Fruit fly (Drosophila melanogaster) whole organism, embryonic: ENCODE results near the gene ihog.

ENCODE experiments used
- Bgb ChIP-seq: fragments of 200-800 bp; sonication (Bioruptor generic); IDR thresholded peaks from 2 replicates; pipeline ENCODE4 v1.3.6; 2022; ENCODE audit warnings: missing biosample characterization, missing genetic modification characterization; ENCODE audit not compliant: partially characterized antibody
- Blimp-1 ChIP-seq: fragments of 200-800 bp; sonication (Bioruptor generic); optimal IDR thresholded peaks from 3 replicates; lab custom pipeline; 2018; ENCODE audit warnings: missing biosample characterization, missing genetic modification characterization, mild to moderate bottlenecking, moderate library complexity, missing genetic modification reagents
- CG12391 ChIP-seq: fragments of 200-800 bp; sonication (Bioruptor generic); optimal IDR thresholded peaks from 3 replicates; lab custom pipeline; 2018; ENCODE audit warnings: missing biosample characterization, mild to moderate bottlenecking, missing genetic modification characterization, moderate library complexity
- CG13296 ChIP-seq: fragments of 200-800 bp; sonication (Bioruptor generic); optimal IDR thresholded peaks from 3 replicates; lab custom pipeline; 2018; ENCODE audit warnings: missing biosample characterization, mild to moderate bottlenecking, missing genetic modification characterization
- CG15601 ChIP-seq: fragments of 200-800 bp; sonication (Bioruptor generic); optimal IDR thresholded peaks from 3 replicates; lab custom pipeline; 2019; ENCODE audit warnings: missing biosample characterization, mild to moderate bottlenecking, missing genetic modification characterization, moderate library complexity
- CG16779 ChIP-seq: fragments of 200-800 bp; sonication (Bioruptor generic); IDR thresholded peaks from 2 replicates; pipeline ENCODE4 v1.3.6; 2022; ENCODE audit warnings: missing biosample characterization, missing genetic modification characterization
- CG17829 ChIP-seq: fragments of 200-800 bp; optimal IDR thresholded peaks from 2 replicates; lab custom pipeline; 2019; ENCODE audit warnings: missing biosample characterization, mild to moderate bottlenecking, missing genetic modification characterization, moderate library complexity
- CG2875 ChIP-seq: fragments of 200-800 bp; sonication (Bioruptor generic); optimal IDR thresholded peaks from 2 replicates; lab custom pipeline; 2017; ENCODE audit warnings: missing biosample characterization, mild to moderate bottlenecking, missing genetic modification characterization, missing genetic modification reagents
- CG31365 ChIP-seq: fragments of 200-800 bp; sonication (Bioruptor generic); optimal IDR thresholded peaks from 2 replicates; lab custom pipeline; 2018; ENCODE audit warnings: missing biosample characterization, mild to moderate bottlenecking, missing genetic modification characterization
- CG31388 ChIP-seq: fragments of 200-800 bp; sonication (Bioruptor generic); optimal IDR thresholded peaks from 2 replicates; lab custom pipeline; 2016; ENCODE audit warnings: missing biosample characterization, missing genetic modification characterization
- CG33213 ChIP-seq: fragments of 200-800 bp; sonication (Bioruptor generic); optimal IDR thresholded peaks from 3 replicates; lab custom pipeline; 2016; ENCODE audit warnings: missing biosample characterization, missing genetic modification characterization
- CG34224 ChIP-seq: fragments of 200-800 bp; sonication (Bioruptor generic); IDR thresholded peaks from 3 replicates; pipeline ENCODE4 v1.3.6; 2022; ENCODE audit warnings: missing biosample characterization, missing genetic modification characterization; ENCODE audit not compliant: partially characterized antibody
- CG6175 ChIP-seq: fragments of 200-800 bp; sonication (Bioruptor generic); IDR thresholded peaks from 3 replicates; pipeline ENCODE4 v1.3.6; 2022; ENCODE audit warnings: missing biosample characterization, missing genetic modification characterization
- CG6854 ChIP-seq: fragments of 200-800 bp; sonication (Bioruptor generic); optimal IDR thresholded peaks from 3 replicates; lab custom pipeline; 2017; ENCODE audit warnings: missing biosample characterization, mild to moderate bottlenecking, missing genetic modification characterization
- CG7556 ChIP-seq: fragments of 200-800 bp; sonication (Bioruptor generic); optimal IDR thresholded peaks from 2 replicates; lab custom pipeline; 2017; ENCODE audit warnings: missing biosample characterization, mild to moderate bottlenecking, missing genetic modification characterization
- CG7963 ChIP-seq: fragments of 200-800 bp; sonication (Bioruptor generic); IDR thresholded peaks from 3 replicates; pipeline ENCODE4 v1.3.6; 2022; ENCODE audit warnings: missing biosample characterization, missing genetic modification characterization; ENCODE audit not compliant: partially characterized antibody
- Dll ChIP-seq: fragments of 200-800 bp; sonication (Bioruptor generic); IDR thresholded peaks from 4 replicates; pipeline ENCODE4 v1.3.6; 2022; ENCODE audit warnings: missing biosample characterization, missing genetic modification characterization; ENCODE audit not compliant: partially characterized antibody
- Doc2 ChIP-seq: fragments of 200-800 bp; sonication (Bioruptor generic); IDR thresholded peaks from 2 replicates; pipeline ENCODE4 v1.3.6; 2022; ENCODE audit warnings: missing biosample characterization, missing genetic modification characterization
- Doc3 ChIP-seq: fragments of 200-800 bp; sonication (Bioruptor generic); IDR thresholded peaks from 3 replicates; pipeline ENCODE4 v1.3.6; 2022; ENCODE audit warnings: missing biosample characterization, missing genetic modification characterization; ENCODE audit not compliant: partially characterized antibody
- E2f1 ChIP-seq: fragments of 200-800 bp; sonication (Bioruptor generic); IDR thresholded peaks from 2 replicates; pipeline ENCODE4 v1.3.6; 2022; ENCODE audit warnings: missing biosample characterization, missing genetic modification characterization
- Fer1 ChIP-seq: fragments of 200-800 bp; sonication (Bioruptor generic); optimal IDR thresholded peaks from 2 replicates; lab custom pipeline; 2017; ENCODE audit warnings: missing biosample characterization, mild to moderate bottlenecking, missing genetic modification characterization
- HLH4C ChIP-seq: fragments of 200-800 bp; sonication (Bioruptor generic); IDR thresholded peaks from 3 replicates; pipeline ENCODE4 v1.3.6; 2022; ENCODE audit warnings: missing biosample characterization, missing genetic modification characterization; ENCODE audit not compliant: partially characterized antibody
- HmgD ChIP-seq: fragments of 200-800 bp; sonication (Bioruptor generic); optimal IDR thresholded peaks from 3 replicates; lab custom pipeline; 2016; ENCODE audit warnings: missing biosample characterization, missing genetic modification characterization
- Lhr ChIP-seq: fragments of 200-800 bp; sonication (Bioruptor generic); optimal IDR thresholded peaks from 3 replicates; lab custom pipeline; 2017; ENCODE audit warnings: mild to moderate bottlenecking, missing biosample characterization, missing genetic modification reagents, missing genetic modification characterization
- MBD-R2 ChIP-seq: fragments of 200-800 bp; sonication (Bioruptor generic); IDR thresholded peaks from 2 replicates; pipeline ENCODE4 v1.3.6; 2022; ENCODE audit warnings: missing biosample characterization, missing genetic modification characterization
- NfI ChIP-seq: fragments of 200-800 bp; sonication (Bioruptor generic); optimal IDR thresholded peaks from 3 replicates; lab custom pipeline; 2018; ENCODE audit warnings: missing biosample characterization, mild to moderate bottlenecking, missing genetic modification characterization, moderate library complexity
- Oaz ChIP-seq: fragments of 200-800 bp; sonication (Bioruptor generic); IDR thresholded peaks from 2 replicates; pipeline ENCODE4 v1.3.6; 2022; ENCODE audit warnings: missing biosample characterization, missing genetic modification characterization
- Optix ChIP-seq: fragments of 200-800 bp; sonication (Bioruptor generic); IDR thresholded peaks from 3 replicates; pipeline ENCODE4 v1.3.6; 2022; ENCODE audit warnings: missing biosample characterization, missing genetic modification characterization
- Rx ChIP-seq: fragments of 200-800 bp; sonication (Bioruptor generic); IDR thresholded peaks from 2 replicates; pipeline ENCODE4 v1.3.6; 2022; ENCODE audit warnings: missing biosample characterization, missing genetic modification characterization
- amos ChIP-seq: fragments of 200-800 bp; sonication (Bioruptor generic); IDR thresholded peaks from 2 replicates; pipeline ENCODE4 v1.3.6; 2022; ENCODE audit warnings: missing biosample characterization, missing genetic modification characterization; ENCODE audit not compliant: partially characterized antibody
- ap ChIP-seq: fragments of 200-800 bp; sonication (Bioruptor generic); IDR thresholded peaks from 2 replicates; pipeline ENCODE4 v1.3.6; 2022; ENCODE audit warnings: missing biosample characterization, missing genetic modification characterization
- bcd ChIP-seq: fragments of 200-800 bp; sonication (Bioruptor generic); optimal IDR thresholded peaks from 2 replicates; lab custom pipeline; 2017; ENCODE audit warnings: missing biosample characterization, mild to moderate bottlenecking, missing genetic modification characterization
- chm ChIP-seq: fragments of 200-800 bp; sonication (Bioruptor generic); IDR thresholded peaks from 2 replicates; pipeline ENCODE4 v1.3.6; 2022; ENCODE audit warnings: missing biosample characterization, missing genetic modification characterization
- ewg ChIP-seq: fragments of 200-800 bp; sonication (Bioruptor generic); optimal IDR thresholded peaks from 3 replicates; lab custom pipeline; 2017; ENCODE audit warnings: mild to moderate bottlenecking, missing biosample characterization, missing genetic modification reagents, missing genetic modification characterization
- exex ChIP-seq: fragments of 200-800 bp; sonication (Bioruptor generic); optimal IDR thresholded peaks from 4 replicates; lab custom pipeline; 2018; ENCODE audit warnings: missing biosample characterization, mild to moderate bottlenecking, missing genetic modification characterization, moderate library complexity
- gem ChIP-seq: fragments of 200-800 bp; sonication (Bioruptor generic); optimal IDR thresholded peaks from 2 replicates; lab custom pipeline; 2019; ENCODE audit warnings: missing biosample characterization, mild to moderate bottlenecking, missing genetic modification characterization, moderate library complexity
- gt ChIP-seq: fragments of 200-800 bp; sonication (Bioruptor generic); IDR thresholded peaks from 2 replicates; pipeline ENCODE4 v1.3.6; 2022; ENCODE audit warnings: missing biosample characterization, missing genetic modification characterization
- ham ChIP-seq: fragments of 200-800 bp; sonication (Bioruptor generic); IDR thresholded peaks from 2 replicates; pipeline ENCODE4 v1.3.6; 2022; ENCODE audit warnings: missing biosample characterization, missing genetic modification characterization
- hb ChIP-seq: fragments of 200-800 bp; sonication (Bioruptor generic); IDR thresholded peaks from 3 replicates; pipeline ENCODE4 v1.3.6; 2022; ENCODE audit warnings: missing biosample characterization, missing genetic modification characterization; ENCODE audit not compliant: partially characterized antibody
- ind ChIP-seq: fragments of 200-800 bp; sonication (Bioruptor generic); optimal IDR thresholded peaks from 3 replicates; lab custom pipeline; 2016; ENCODE audit warnings: missing biosample characterization, missing genetic modification characterization
- nom ChIP-seq: fragments of 200-800 bp; sonication (Bioruptor generic); optimal IDR thresholded peaks from 2 replicates; lab custom pipeline; 2017; ENCODE audit warnings: missing biosample characterization, missing genetic modification characterization, mild to moderate bottlenecking, moderate library complexity, missing genetic modification reagents
- onecut ChIP-seq: fragments of 200-800 bp; sonication (Bioruptor generic); IDR thresholded peaks from 2 replicates; pipeline ENCODE4 v1.3.6; 2022; ENCODE audit warnings: missing biosample characterization, missing genetic modification characterization
- pum ChIP-seq: fragments of 200-800 bp; sonication (Bioruptor generic); optimal IDR thresholded peaks from 2 replicates; lab custom pipeline; 2016; ENCODE audit warnings: missing biosample characterization, missing genetic modification characterization
- pzg ChIP-seq: fragments of 200-800 bp; sonication (Bioruptor generic); optimal IDR thresholded peaks from 3 replicates; lab custom pipeline; 2018; ENCODE audit warnings: missing biosample characterization, mild to moderate bottlenecking, missing genetic modification characterization, moderate library complexity
- rib ChIP-seq: fragments of 200-800 bp; sonication (Bioruptor generic); IDR thresholded peaks from 2 replicates; pipeline ENCODE4 v1.3.6; 2022; ENCODE audit warnings: missing biosample characterization, missing genetic modification characterization
- row ChIP-seq: fragments of 200-800 bp; sonication (Bioruptor generic); IDR thresholded peaks from 3 replicates; pipeline ENCODE4 v1.3.6; 2022; ENCODE audit warnings: missing biosample characterization, missing genetic modification characterization
- tio ChIP-seq: fragments of 200-800 bp; sonication (Bioruptor generic); optimal IDR thresholded peaks from 2 replicates; lab custom pipeline; 2017; ENCODE audit warnings: missing biosample characterization, missing genetic modification characterization, inconsistent platforms
- vnd ChIP-seq: fragments of 200-800 bp; sonication (Bioruptor generic); IDR thresholded peaks from 3 replicates; pipeline ENCODE4 v1.3.6; 2022; ENCODE audit warnings: missing biosample characterization, missing genetic modification characterization; ENCODE audit not compliant: partially characterized antibody
- vvl ChIP-seq: fragments of 200-800 bp; sonication (Bioruptor generic); IDR thresholded peaks from 2 replicates; pipeline ENCODE4 v1.3.6; 2022; ENCODE audit warnings: missing biosample characterization, missing genetic modification characterization
- wdn ChIP-seq: fragments of 200-800 bp; sonication (Bioruptor generic); IDR thresholded peaks from 2 replicates; pipeline ENCODE4 v1.3.6; 2022; ENCODE audit warnings: missing biosample characterization, missing genetic modification characterization

ihog gene

dm6 chr2L:6948540-6948942 lies at the start of gene ihog:
TSS of gene ihog (minus strand) at chr2L:6948808.
- TF ChIP-seq tio (GFP tag; lab: Kevin White, UChicago) (no peak), vvl (peak; percentile 52), CG13296 (GFP tag; lab: Kevin White, UChicago) (peak; percentile 24), CG33213 (GFP tag; lab: Kevin White, UChicago) (no peak), ewg (GFP tag; lab: Kevin White, UChicago) (peak; percentile 53), CG2875 (no peak), exex (tag; lab: Kevin White, UChicago) (no peak), bcd (GFP tag; lab: Kevin White, UChicago) (no peak), pum (GFP tag; lab: Kevin White, UChicago) (no peak), Dll (GFP tag; lab: Robert Waterston, UW) (peak; percentile 54; the same call in 3 of the 4 replicates), wdn (GFP tag; lab: Robert Waterston, UW) (no peak), onecut (GFP tag; lab: Robert Waterston, UW) (no peak), pzg (GFP tag; lab: Kevin White, UChicago) (peak; percentile 49), amos (peak; percentile 72), gt (GFP tag; lab: Robert Waterston, UW) (no peak), CG6854 (peak; percentile 7), hb (GFP tag; lab: Robert Waterston, UW) (no peak), HmgD (GFP tag; lab: Kevin White, UChicago) (no peak), nom (GFP tag; lab: Kevin White, UChicago) (peak; percentile 20), NfI (GFP tag; lab: Kevin White, UChicago) (no peak), Oaz (GFP tag; lab: Robert Waterston, UW) (no peak), HLH4C (0 out of 3 replicates have a peak, but pooled peaks have one; percentile 9), Doc2 (GFP tag; lab: Robert Waterston, UW) (no peak), Rx (GFP tag; lab: Robert Waterston, UW) (no peak), ind (GFP tag; lab: Kevin White, UChicago) (no peak), CG17829 (tag; lab: Kevin White, UChicago) (peak; percentile 12), E2f1 (GFP tag; lab: Robert Waterston, UW) (0 out of 2 replicates have a peak, but pooled peaks have one; percentile 6), CG15601 (no peak), row (peak; percentile 88), chm (GFP tag; lab: Robert Waterston, UW) (peak; percentile 15; the same call in 1 of the 2 replicates), CG12391 (tag; lab: Kevin White, UChicago) (peak; percentile 32), CG34224 (peak; percentile 52; the same call in 2 of the 3 replicates), Optix (GFP tag; lab: Robert Waterston, UW) (no peak), Doc3 (GFP tag; lab: Robert Waterston, UW) (peak; percentile 55; the same call in 2 of the 3 replicates), Bgb (GFP tag; lab: Robert Waterston, UW) (peak; percentile 59), CG7556 (GFP tag; lab: Kevin White, UChicago) (peak; percentile 20), vnd (GFP tag; lab: Robert Waterston, UW) (no peak), CG16779 (GFP tag; lab: Robert Waterston, UW) (no peak), ham (GFP tag; lab: Robert Waterston, UW) (no peak), Lhr (no peak), gem (tag; lab: Kevin White, UChicago) (no peak), Fer1 (peak; percentile 34), CG6175 (no peak), Blimp-1 (GFP tag; lab: Kevin White, UChicago) (no peak), rib (GFP tag; lab: Robert Waterston, UW) (no peak), MBD-R2 (GFP tag; lab: Robert Waterston, UW) (peak; percentile 68; the same call in 1 of the 2 replicates), CG7963 (GFP tag; lab: Robert Waterston, UW) (peak; percentile 51; the same call in 1 of the 3 replicates), CG31365 (tag; lab: Kevin White, UChicago) (no peak), CG31388 (no peak), ap (GFP tag; lab: Robert Waterston, UW) (no peak)
